Fruit fly (Drosophila melanogaster) whole organism, prepupa: ENCODE data around the gene Fuca.

Experiments used
- CG11294 ChIP-seq: fragments of 200-800 bp; sonication (Bioruptor generic); IDR thresholded peaks from 2 replicates; pipeline ENCODE4 v1.3.6; 2022; ENCODE audit warnings: missing biosample characterization, missing genetic modification characterization
- CG11762 ChIP-seq: fragments of 200-800 bp; sonication (Bioruptor generic); optimal IDR thresholded peaks from 3 replicates; lab custom pipeline; 2016; ENCODE audit warnings: missing biosample characterization, missing genetic modification characterization; ENCODE audit not compliant: insufficient read depth
- CG15336 ChIP-seq: fragments of 200-800 bp; sonication (Bioruptor generic); IDR thresholded peaks from 2 replicates; pipeline ENCODE4 v1.3.6; 2022; ENCODE audit warnings: missing biosample characterization, missing genetic modification characterization
- CG1621 ChIP-seq: fragments of 200-800 bp; sonication (Bioruptor generic); optimal IDR thresholded peaks from 3 replicates; lab custom pipeline; 2018; ENCODE audit warnings: missing biosample characterization, mild to moderate bottlenecking, missing genetic modification characterization
- CG31627 ChIP-seq: fragments of 200-800 bp; sonication (Bioruptor generic); optimal IDR thresholded peaks from 3 replicates; lab custom pipeline; 2016; ENCODE audit warnings: missing biosample characterization, missing genetic modification characterization
- CG32006 ChIP-seq: fragments of 200-800 bp; sonication (Bioruptor generic); optimal IDR thresholded peaks from 3 replicates; lab custom pipeline; 2017; ENCODE audit warnings: missing biosample characterization, mild to moderate bottlenecking, missing genetic modification characterization
- CG34406 ChIP-seq: fragments of 200-800 bp; sonication (Bioruptor generic); optimal IDR thresholded peaks from 3 replicates; lab custom pipeline; 2016; ENCODE audit warnings: missing biosample characterization, missing genetic modification characterization
- CG3919 ChIP-seq: fragments of 200-800 bp; sonication (Bioruptor generic); optimal IDR thresholded peaks from 3 replicates; lab custom pipeline; 2016; ENCODE audit warnings: missing biosample characterization, missing genetic modification characterization
- CG4318 ChIP-seq: fragments of 200-800 bp; sonication (Bioruptor generic); optimal IDR thresholded peaks from 3 replicates; lab custom pipeline; 2017; ENCODE audit warnings: missing biosample characterization, mild to moderate bottlenecking, missing genetic modification characterization
- CG6163 ChIP-seq: fragments of 200-800 bp; sonication (Bioruptor generic); IDR thresholded peaks from 3 replicates; pipeline ENCODE4 v1.3.6; 2022; ENCODE audit warnings: missing biosample characterization, missing genetic modification characterization
- CG6276 ChIP-seq: fragments of 200-800 bp; sonication (Bioruptor generic); optimal IDR thresholded peaks from 2 replicates; lab custom pipeline; 2017; ENCODE audit warnings: missing biosample characterization, mild to moderate bottlenecking, missing genetic modification characterization
- CG6792 ChIP-seq: fragments of 200-800 bp; sonication (Bioruptor generic); optimal IDR thresholded peaks from 3 replicates; lab custom pipeline; 2016; ENCODE audit warnings: missing biosample characterization, missing genetic modification characterization
- CG6854 ChIP-seq: fragments of 200-800 bp; sonication (Bioruptor generic); optimal IDR thresholded peaks from 2 replicates; lab custom pipeline; 2017; ENCODE audit warnings: missing biosample characterization, mild to moderate bottlenecking, missing genetic modification characterization
- CG8119 ChIP-seq: fragments of 200-800 bp; sonication (Bioruptor generic); IDR thresholded peaks from 3 replicates; pipeline ENCODE4 v1.3.6; 2022; ENCODE audit warnings: missing biosample characterization, missing genetic modification characterization
- CG8319 ChIP-seq: fragments of 200-800 bp; sonication (Bioruptor generic); optimal IDR thresholded peaks from 3 replicates; lab custom pipeline; 2016; ENCODE audit warnings: missing biosample characterization, missing genetic modification characterization
- CG8632 ChIP-seq: fragments of 200-800 bp; sonication (Bioruptor generic); optimal IDR thresholded peaks from 3 replicates; lab custom pipeline; 2016; ENCODE audit warnings: missing biosample characterization, missing genetic modification characterization
- Eip75B ChIP-seq: fragments of 200-800 bp; sonication (Bioruptor generic); optimal IDR thresholded peaks from 3 replicates; lab custom pipeline; 2016; ENCODE audit warnings: missing biosample characterization, missing genetic modification characterization
- Eip78C ChIP-seq: fragments of 200-800 bp; sonication (Bioruptor generic); peaks from one replicate; lab custom pipeline; 2016; ENCODE audit warnings: missing biosample characterization, missing genetic modification characterization
- Eip93F ChIP-seq: fragments of 200-800 bp; sonication (Bioruptor generic); optimal IDR thresholded peaks from 2 replicates; lab custom pipeline; 2016; ENCODE audit warnings: missing biosample characterization, mild to moderate bottlenecking, missing genetic modification characterization
- Ets21C ChIP-seq: fragments of 200-800 bp; sonication (Bioruptor generic); optimal IDR thresholded peaks from 3 replicates; lab custom pipeline; 2016; ENCODE audit warnings: missing biosample characterization, missing genetic modification characterization
- Hr38 ChIP-seq: sonication (Bioruptor generic); optimal IDR thresholded peaks from 2 replicates; lab custom pipeline; 2016; ENCODE audit warnings: missing biosample characterization, missing genetic modification characterization
- Hr39 ChIP-seq: fragments of 200-800 bp; sonication (Bioruptor generic); optimal IDR thresholded peaks from 2 replicates; lab custom pipeline; 2016; ENCODE audit warnings: missing biosample characterization, missing genetic modification characterization
- Hr4 ChIP-seq: fragments of 200-800 bp; sonication (Bioruptor generic); optimal IDR thresholded peaks from 3 replicates; lab custom pipeline; 2016; ENCODE audit warnings: missing biosample characterization, missing genetic modification characterization
- Met ChIP-seq: fragments of 200-800 bp; sonication (Bioruptor generic); optimal IDR thresholded peaks from 3 replicates; lab custom pipeline; 2016; ENCODE audit warnings: missing biosample characterization, missing genetic modification characterization
- OdsH ChIP-seq: fragments of 200-800 bp; sonication (Bioruptor generic); optimal IDR thresholded peaks from 3 replicates; lab custom pipeline; 2016; ENCODE audit warnings: missing biosample characterization, missing genetic modification characterization
- Smox ChIP-seq: fragments of 200-800 bp; sonication (Bioruptor generic); optimal IDR thresholded peaks from 3 replicates; lab custom pipeline; 2016; ENCODE audit warnings: missing biosample characterization, missing genetic modification characterization
- Sox102F ChIP-seq: fragments of 200-800 bp; sonication (Bioruptor generic); optimal IDR thresholded peaks from 2 replicates; lab custom pipeline; 2016; ENCODE audit warnings: missing biosample characterization, mild to moderate bottlenecking, missing genetic modification characterization
- Sox14 ChIP-seq: fragments of 200-800 bp; sonication (Bioruptor generic); optimal IDR thresholded peaks from 3 replicates; lab custom pipeline; 2016; ENCODE audit warnings: missing biosample characterization, missing genetic modification characterization
- Sox15 ChIP-seq: fragments of 200-800 bp; sonication (Bioruptor generic); optimal IDR thresholded peaks from 3 replicates; lab custom pipeline; 2016; ENCODE audit warnings: missing biosample characterization, missing genetic modification characterization
- achi ChIP-seq: fragments of 200-800 bp; sonication (Bioruptor generic); optimal IDR thresholded peaks from 3 replicates; lab custom pipeline; 2016; ENCODE audit warnings: missing biosample characterization, missing genetic modification characterization
- acj6 ChIP-seq: fragments of 200-800 bp; sonication (Bioruptor generic); optimal IDR thresholded peaks from 3 replicates; lab custom pipeline; 2016; ENCODE audit warnings: missing biosample characterization, missing genetic modification characterization
- cyc ChIP-seq: fragments of 200-800 bp; sonication (Bioruptor generic); optimal IDR thresholded peaks from 3 replicates; lab custom pipeline; 2016; ENCODE audit warnings: missing biosample characterization, missing genetic modification characterization
- dac ChIP-seq: fragments of 200-800 bp; sonication (Bioruptor generic); optimal IDR thresholded peaks from 2 replicates; lab custom pipeline; 2017; ENCODE audit warnings: missing biosample characterization, mild to moderate bottlenecking, missing genetic modification characterization
- esn ChIP-seq: fragments of 200-800 bp; sonication (Bioruptor generic); optimal IDR thresholded peaks from 2 replicates; lab custom pipeline; 2016; ENCODE audit warnings: missing biosample characterization, mild to moderate bottlenecking, missing genetic modification characterization, moderate library complexity
- fd59A ChIP-seq: fragments of 200-800 bp; sonication (Bioruptor generic); optimal IDR thresholded peaks from 2 replicates; lab custom pipeline; 2017; ENCODE audit warnings: missing biosample characterization, mild to moderate bottlenecking, missing genetic modification characterization, missing genetic modification reagents
- fd85E ChIP-seq: fragments of 200-800 bp; sonication (Bioruptor generic); optimal IDR thresholded peaks from 3 replicates; lab custom pipeline; 2016; ENCODE audit warnings: missing biosample characterization, missing genetic modification characterization
- lz ChIP-seq: fragments of 200-800 bp; sonication (Bioruptor generic); optimal IDR thresholded peaks from 3 replicates; lab custom pipeline; 2016; ENCODE audit warnings: missing biosample characterization, missing genetic modification characterization
- net ChIP-seq: fragments of 200-800 bp; sonication (Bioruptor generic); optimal IDR thresholded peaks from 3 replicates; lab custom pipeline; 2016; ENCODE audit warnings: missing biosample characterization, missing genetic modification characterization
- pdm3 ChIP-seq: fragments of 200-800 bp; sonication (Bioruptor generic); optimal IDR thresholded peaks from 3 replicates; lab custom pipeline; 2016; ENCODE audit warnings: missing biosample characterization, missing genetic modification characterization
- salr ChIP-seq, 2 experiments: fragments of 200-800 bp; sonication (Bioruptor generic); optimal IDR thresholded peaks; 3 replicates each; lab custom pipeline; 2016 to 2018; ENCODE audit warnings: missing biosample characterization in 2 of 2, missing genetic modification characterization in 2 of 2, mild to moderate bottlenecking in 1 of 2
- ss ChIP-seq, 2 experiments: fragments of 200-800 bp; sonication (Bioruptor generic); optimal IDR thresholded peaks; 2 replicates in 1 of 2; 3 replicates in 1 of 2; lab custom pipeline; 2017 to 2018; ENCODE audit warnings: mild to moderate bottlenecking in 2 of 2, missing biosample characterization in 2 of 2, missing genetic modification characterization in 2 of 2, moderate library complexity in 1 of 2
- svp ChIP-seq: fragments of 200-800 bp; sonication (Bioruptor generic); peaks from one replicate; lab custom pipeline; 2016; ENCODE audit warnings: missing biosample characterization, missing genetic modification characterization
- topi ChIP-seq: fragments of 200-800 bp; sonication (Bioruptor generic); optimal IDR thresholded peaks from 3 replicates; lab custom pipeline; 2016; ENCODE audit warnings: missing biosample characterization, missing genetic modification characterization
- vri ChIP-seq: fragments of 200-800 bp; sonication (Bioruptor generic); optimal IDR thresholded peaks from 3 replicates; lab custom pipeline; 2016; ENCODE audit warnings: missing biosample characterization, mild to moderate bottlenecking, missing genetic modification characterization

Gene Fuca

DNA sequence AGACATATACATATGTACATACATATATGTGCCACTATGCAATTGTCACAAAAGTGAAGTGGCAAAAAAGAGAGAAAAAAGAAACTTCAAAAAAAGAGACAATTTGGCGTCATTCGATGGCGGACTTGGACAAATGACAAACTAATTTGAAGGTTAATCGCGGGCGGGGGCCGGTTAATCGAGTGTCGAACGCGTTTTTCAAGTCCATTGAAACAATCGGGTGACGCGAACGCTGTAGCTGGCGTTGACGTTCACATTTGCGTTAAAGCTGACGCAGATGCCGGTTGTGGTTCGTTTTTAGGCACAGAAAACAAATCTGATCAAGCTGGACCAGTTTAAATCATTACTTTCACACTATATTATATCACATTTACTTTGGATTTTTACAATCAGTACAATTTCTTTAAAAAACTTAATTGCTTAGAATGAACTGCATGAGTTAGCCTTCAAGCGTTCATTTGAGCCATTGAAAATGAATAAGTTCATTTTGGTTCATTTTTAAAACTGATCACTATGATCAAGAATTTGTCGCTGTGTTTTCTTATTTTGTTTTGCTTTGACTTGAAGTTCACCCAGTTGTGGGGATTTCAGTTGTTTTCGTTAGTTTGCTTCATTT, 11.3 kb upstream of the Fuca start:
- TF ChIP-seq CG32006 (GFP tag; lab: Kevin White, UChicago) (peak; percentile 59), CG6792 (GFP tag; lab: Kevin White, UChicago) (peak; percentile 33), Hr39 (GFP tag; lab: Kevin White, UChicago) (peak; percentile 71), Met (GFP tag; lab: Kevin White, UChicago) (peak; percentile 61), CG34406 (peak; percentile 44), Smox (peak; percentile 61), CG8119 (GFP tag; lab: Robert Waterston, UW) (peak; percentile 37; the same call in 2 of the 3 replicates), pdm3 (GFP tag; lab: Kevin White, UChicago) (peak; percentile 69), CG11294 (GFP tag; lab: Robert Waterston, UW) (no peak), CG6854 (no peak), vri (GFP tag; lab: Kevin White, UChicago) (no peak), CG11762 (GFP tag; lab: Kevin White, UChicago) (peak; percentile 26), dac (GFP tag; lab: Kevin White, UChicago) (peak; percentile 19), CG31627 (GFP tag; lab: Kevin White, UChicago) (peak; percentile 68), lz (peak; percentile 60), svp (GFP tag; lab: Kevin White, UChicago) (peak; percentile 77), fd85E (no peak), CG3919 (GFP tag; lab: Kevin White, UChicago) (peak; percentile 22), ss (GFP tag; optimal IDR thresholded peaks at IDR 0.05; lab: Kevin White, UChicago) (no peak), CG1621 (no peak), acj6 (GFP tag; lab: Kevin White, UChicago) (peak; percentile 46), OdsH (GFP tag; lab: Kevin White, UChicago) (peak; percentile 42), Sox15 (GFP tag; lab: Kevin White, UChicago) (no peak), Eip75B (peak; percentile 43), CG8319 (GFP tag; lab: Kevin White, UChicago) (peak; percentile 4), Eip93F (GFP tag; lab: Kevin White, UChicago) (no peak), Eip78C (GFP tag; lab: Kevin White, UChicago) (peak; percentile 79), Ets21C (GFP tag; lab: Kevin White, UChicago) (peak; percentile 47), CG8632 (GFP tag; lab: Kevin White, UChicago) (peak; percentile 54), Hr4 (GFP tag; lab: Kevin White, UChicago) (peak; percentile 56), salr (GFP tag; optimal IDR thresholded peaks at IDR 0.05; lab: Kevin White, UChicago) (peak in 1 of 2 experiments; percentile 13), fd59A (no peak), CG15336 (GFP tag; lab: Robert Waterston, UW) (peak; percentile 35; the same call in 1 of the 2 replicates), CG6276 (GFP tag; lab: Kevin White, UChicago) (no peak), cyc (GFP tag; lab: Kevin White, UChicago) (peak; percentile 25), Sox14 (GFP tag; lab: Kevin White, UChicago) (peak; percentile 47), esn (GFP tag; lab: Kevin White, UChicago) (peak; percentile 73), CG6163 (GFP tag; lab: Robert Waterston, UW) (no peak), net (GFP tag; lab: Kevin White, UChicago) (peak; percentile 19), CG4318 (GFP tag; lab: Kevin White, UChicago) (peak; percentile 10), Sox102F (GFP tag; lab: Kevin White, UChicago) (peak; percentile 55), achi (peak; percentile 43), Hr38 (GFP tag; lab: Kevin White, UChicago) (no peak), topi (GFP tag; lab: Kevin White, UChicago) (peak; percentile 65)
- TF ChIP-seq, all 60 proteins: peak for 32
